Fruit fly (Drosophila melanogaster): ENCODE data around the gene RhoGAP71E.
A peak's percentile ranks its signal among the peaks of the same experiment; 100 is the strongest.

Gene RhoGAP71E

DNA sequence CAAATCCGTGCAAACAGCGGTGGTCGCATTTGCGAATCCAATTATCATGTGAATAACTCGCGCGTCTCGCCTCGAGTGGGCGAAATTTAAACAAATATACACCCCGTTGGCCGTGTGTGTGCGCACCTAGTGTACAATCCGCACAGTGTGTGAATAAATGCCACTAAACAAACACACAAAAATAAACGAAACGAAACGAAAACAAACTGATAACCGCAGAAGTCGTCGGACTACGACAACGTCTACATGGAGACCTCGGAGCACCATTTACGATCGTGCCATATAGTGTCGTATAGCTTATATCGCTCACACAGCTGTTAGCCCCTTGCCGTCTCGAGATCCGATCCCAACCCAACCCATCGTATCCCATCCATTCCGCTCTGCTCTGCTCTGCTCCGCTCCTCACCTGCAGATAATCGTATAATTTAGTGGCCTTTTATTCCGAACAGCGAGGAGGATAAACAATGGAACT lies 22.1 kb upstream of the RhoGAP71E start (continued):
- TF ChIP-seq CG2129 (GFP tag; IDR thresholded peaks at IDR 0.05; ENCODE audit: partially characterized antibody) (no peak), knrl (GFP tag; IDR thresholded peaks at IDR 0.05; ENCODE audit: partially characterized antibody) (no peak), CG34376 (GFP tag; optimal IDR thresholded peaks at IDR 0.05) (peak; percentile 86), CG7556 (GFP tag; optimal IDR thresholded peaks at IDR 0.05) (peak; percentile 68), jing (GFP tag; optimal IDR thresholded peaks at IDR 0.05) (no peak), CG15514 (GFP tag; optimal IDR thresholded peaks at IDR 0.05) (peak; percentile 56), chinmo (GFP tag; IDR thresholded peaks at IDR 0.05; ENCODE audit: partially characterized antibody) (0 out of 4 replicates have a peak, but pooled peaks have one; percentile 44), CG8290 (GFP tag; optimal IDR thresholded peaks at IDR 0.05) (peak; percentile 22), CG8290 (tag; optimal IDR thresholded peaks at IDR 0.05) (no peak), CG10654 (GFP tag; optimal IDR thresholded peaks at IDR 0.05) (peak; percentile 26), Dp (GFP tag; optimal IDR thresholded peaks at IDR 0.05) (no peak), CG7357 (GFP tag; IDR thresholded peaks at IDR 0.05) (0 out of 3 replicates have a peak, but pooled peaks have one; percentile 7), ac (GFP tag; optimal IDR thresholded peaks at IDR 0.05) (peak; percentile 55), slbo (GFP tag; IDR thresholded peaks at IDR 0.05) (0 out of 2 replicates have a peak, but pooled peaks have one; percentile 14), Gug (GFP tag; IDR thresholded peaks at IDR 0.05) (no peak), cad (GFP tag; optimal IDR thresholded peaks at IDR 0.05) (no peak), ind (GFP tag; optimal IDR thresholded peaks at IDR 0.05) (no peak), sens (GFP tag) (peak; percentile 88), CG13123 (GFP tag; optimal IDR thresholded peaks at IDR 0.05) (peak; percentile 10)

DNA sequence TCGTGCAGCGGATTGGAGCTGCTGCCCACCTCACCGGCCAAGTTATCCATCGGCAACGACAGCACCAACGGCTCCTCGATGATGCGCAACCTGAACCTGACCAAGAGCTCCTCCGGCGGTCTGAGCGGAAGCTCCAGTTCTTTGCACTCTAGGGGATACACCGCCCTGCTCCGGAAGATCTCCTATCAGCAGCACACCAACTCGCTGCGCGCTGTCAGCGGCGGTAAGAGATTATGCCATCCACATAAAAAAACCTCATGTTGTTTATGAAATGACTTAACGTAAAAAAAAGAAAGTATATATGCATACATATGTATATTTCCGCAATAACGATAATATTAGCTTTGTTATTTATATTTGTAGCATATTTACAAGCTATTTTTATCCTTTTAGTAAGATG lies 19.9 kb upstream of the RhoGAP71E start:
- TF ChIP-seq Dbx (GFP tag; IDR thresholded peaks at IDR 0.05) (0 out of 3 replicates have a peak, but pooled peaks have one; percentile 0), HLH54F (GFP tag; optimal IDR thresholded peaks at IDR 0.05) (no peak), CG11456 (GFP tag; IDR thresholded peaks at IDR 0.05) (0 out of 3 replicates have a peak, but pooled peaks have one; percentile 18)

DNA sequence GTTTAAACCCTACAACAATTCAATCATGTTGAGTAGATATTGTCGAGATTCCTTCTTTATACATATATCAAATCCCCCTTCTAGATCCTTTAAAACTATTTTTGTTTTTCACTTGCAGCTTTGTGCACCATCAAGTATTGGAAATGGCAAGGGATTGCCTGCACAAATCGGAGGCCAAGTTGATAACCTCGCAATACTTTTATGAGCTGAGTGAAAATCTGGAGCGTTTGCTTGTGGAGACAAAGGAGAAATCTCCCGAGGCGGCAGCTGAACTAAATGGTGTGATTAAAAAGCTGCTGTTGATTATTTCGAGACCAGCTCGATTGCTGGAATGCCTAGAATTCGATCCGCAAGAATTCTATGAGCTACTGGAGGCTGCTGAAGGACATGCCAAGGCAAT lies 18.1 kb upstream of the RhoGAP71E start:
- no peak for TF ChIP-seq CG6272 (GFP tag; IDR thresholded peaks at IDR 0.05)
- no peak for TF ChIP-seq scrt (GFP tag; optimal IDR thresholded peaks at IDR 0.05)
- no peak for TF ChIP-seq CG6654 (GFP tag; optimal IDR thresholded peaks at IDR 0.05)
- no peak for TF ChIP-seq CG4282 (GFP tag; optimal IDR thresholded peaks at IDR 0.05)
- TF ChIP-seq ato (GFP tag; IDR thresholded peaks at IDR 0.05; ENCODE audit: partially characterized antibody) = no peak

DNA sequence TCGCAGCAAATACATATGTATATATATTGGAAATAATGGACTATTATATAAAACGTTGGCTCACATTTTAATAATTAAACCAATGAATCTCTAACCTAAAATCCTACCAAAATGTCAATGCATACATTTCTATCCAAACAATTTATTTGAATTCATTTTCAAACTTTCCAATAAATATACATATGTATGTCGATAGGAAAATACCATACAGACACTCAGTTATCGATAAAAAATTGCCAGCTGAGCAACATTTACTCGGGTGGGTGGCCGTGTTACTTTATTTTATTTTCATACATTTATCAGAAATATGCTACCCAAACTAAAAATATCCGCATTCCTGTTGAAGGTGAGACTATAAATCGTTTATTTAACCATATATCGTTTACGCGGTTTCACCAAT lies 12.3 kb upstream of the RhoGAP71E start, which contains the start of gene Ufsp2:
Gene Ufsp2, plus strand, starts transcription at position 214 of the 400 bp plus-strand sequence.
- TF ChIP-seq Doc3 (GFP tag; IDR thresholded peaks at IDR 0.05; ENCODE audit: partially characterized antibody) (peak; percentile 28; the same call in 1 of the 3 replicates), MBD-R2 (GFP tag; IDR thresholded peaks at IDR 0.05) (peak; percentile 37; the same call in 1 of the 2 replicates), pzg (GFP tag; optimal IDR thresholded peaks at IDR 0.05) (peak; percentile 11), bbx (GFP tag; IDR thresholded peaks at IDR 0.05; ENCODE audit: partially characterized antibody) (no peak), sim (GFP tag; IDR thresholded peaks at IDR 0.05) (no peak), YL-1 (GFP tag; optimal IDR thresholded peaks at IDR 0.05) (peak; percentile 31), onecut (GFP tag; IDR thresholded peaks at IDR 0.05) (no peak), unpg (GFP tag; optimal IDR thresholded peaks at IDR 0.05) (no peak), CG11695 (GFP tag; IDR thresholded peaks at IDR 0.05) (no peak), Dll (GFP tag; IDR thresholded peaks at IDR 0.05; ENCODE audit: partially characterized antibody) (peak; percentile 46; the same call in 2 of the 4 replicates), CG15696 (tag; optimal IDR thresholded peaks at IDR 0.05) (no peak), MESR4 (GFP tag; optimal IDR thresholded peaks at IDR 0.05) (peak; percentile 55), CG34224 (GFP tag; IDR thresholded peaks at IDR 0.05; ENCODE audit: partially characterized antibody) (peak; percentile 61; the same call in 2 of the 3 replicates), trem (tag; optimal IDR thresholded peaks at IDR 0.05) (peak; percentile 22), Dp (GFP tag; optimal IDR thresholded peaks at IDR 0.05) (peak; percentile 52), cg (GFP tag; optimal IDR thresholded peaks at IDR 0.05) (no peak), mam (GFP tag; optimal IDR thresholded peaks at IDR 0.05) (no peak), CG10321 (GFP tag; IDR thresholded peaks at IDR 0.05) (no peak), CG13296 (GFP tag; optimal IDR thresholded peaks at IDR 0.05) (no peak), Dref (GFP tag; IDR thresholded peaks at IDR 0.05) (peak; percentile 55), CG12744 (GFP tag; optimal IDR thresholded peaks at IDR 0.05) (no peak)

Measured in whole organism, embryonic.